Fruit fly (Drosophila melanogaster) whole organism, embryonic: ENCODE results near the gene osp.
A peak's percentile ranks its signal among the peaks of the same experiment; 100 is the strongest.

Experiments used
- Antp ChIP-seq: fragments of 200-800 bp; sonication (Bioruptor generic); optimal IDR thresholded peaks from 3 replicates; lab custom pipeline; 2016; ENCODE audit warnings: missing biosample characterization, missing genetic modification characterization
- B-H1 ChIP-seq: fragments of 200-800 bp; sonication (Bioruptor generic); IDR thresholded peaks from 3 replicates; pipeline ENCODE4 v1.3.6; 2022; ENCODE audit warnings: missing biosample characterization, missing genetic modification characterization
- Bgb ChIP-seq: fragments of 200-800 bp; sonication (Bioruptor generic); IDR thresholded peaks from 2 replicates; pipeline ENCODE4 v1.3.6; 2022; ENCODE audit warnings: missing biosample characterization, missing genetic modification characterization; ENCODE audit not compliant: partially characterized antibody
- CG12236 ChIP-seq: fragments of 200-800 bp; sonication (Bioruptor generic); optimal IDR thresholded peaks from 2 replicates; lab custom pipeline; 2016; ENCODE audit warnings: missing biosample characterization, missing genetic modification characterization
- CG13894 ChIP-seq: fragments of 200-800 bp; sonication (Bioruptor generic); optimal IDR thresholded peaks from 3 replicates; lab custom pipeline; 2018; ENCODE audit warnings: missing biosample characterization, mild to moderate bottlenecking, missing genetic modification characterization, moderate library complexity
- CG14014 ChIP-seq: fragments of 200-800 bp; sonication (Bioruptor generic); IDR thresholded peaks from 2 replicates; pipeline ENCODE4 v1.3.6; 2022; ENCODE audit warnings: missing biosample characterization, missing genetic modification characterization
- CG17361 ChIP-seq: fragments of 200-800 bp; sonication (Bioruptor generic); IDR thresholded peaks from 3 replicates; pipeline ENCODE4 v1.3.6; 2022; ENCODE audit warnings: missing biosample characterization, missing genetic modification characterization
- CG1792 ChIP-seq: fragments of 200-800 bp; sonication (Bioruptor generic); optimal IDR thresholded peaks from 2 replicates; lab custom pipeline; 2016; ENCODE audit warnings: missing biosample characterization, missing genetic modification characterization
- CG2116 ChIP-seq: fragments of 200-800 bp; sonication (Bioruptor generic); optimal IDR thresholded peaks from 3 replicates; lab custom pipeline; 2018; ENCODE audit warnings: missing biosample characterization, mild to moderate bottlenecking, missing genetic modification characterization
- CG2120 ChIP-seq: fragments of 200-800 bp; sonication (Bioruptor generic); optimal IDR thresholded peaks from 3 replicates; lab custom pipeline; 2016; ENCODE audit warnings: missing biosample characterization, missing genetic modification characterization
- CG30403 ChIP-seq: fragments of 200-800 bp; sonication (Bioruptor generic); optimal IDR thresholded peaks from 3 replicates; lab custom pipeline; 2016; ENCODE audit warnings: missing biosample characterization, missing genetic modification characterization
- CG34224 ChIP-seq: fragments of 200-800 bp; sonication (Bioruptor generic); IDR thresholded peaks from 3 replicates; pipeline ENCODE4 v1.3.6; 2022; ENCODE audit warnings: missing biosample characterization, missing genetic modification characterization; ENCODE audit not compliant: partially characterized antibody
- CG42726 ChIP-seq: fragments of 200-800 bp; sonication (Bioruptor generic); IDR thresholded peaks from 2 replicates; pipeline ENCODE4 v1.3.6; 2022; ENCODE audit warnings: missing biosample characterization, missing genetic modification characterization; ENCODE audit not compliant: partially characterized antibody
- CG5180 ChIP-seq: fragments of 200-800 bp; sonication (Bioruptor generic); optimal IDR thresholded peaks from 3 replicates; lab custom pipeline; 2017; ENCODE audit warnings: missing biosample characterization, missing genetic modification characterization, mild to moderate bottlenecking, moderate library complexity, missing genetic modification reagents
- CG5245 ChIP-seq: fragments of 200-800 bp; sonication (Bioruptor generic); optimal IDR thresholded peaks from 3 replicates; lab custom pipeline; 2016; ENCODE audit warnings: missing biosample characterization, missing genetic modification characterization
- CG6689 ChIP-seq: fragments of 200-800 bp; sonication (Bioruptor generic); IDR thresholded peaks from 2 replicates; pipeline ENCODE4 v1.3.6; 2022; ENCODE audit warnings: missing biosample characterization, missing genetic modification characterization
- CG7556 ChIP-seq: fragments of 200-800 bp; sonication (Bioruptor generic); optimal IDR thresholded peaks from 2 replicates; lab custom pipeline; 2017; ENCODE audit warnings: missing biosample characterization, mild to moderate bottlenecking, missing genetic modification characterization
- CG7963 ChIP-seq: fragments of 200-800 bp; sonication (Bioruptor generic); IDR thresholded peaks from 3 replicates; pipeline ENCODE4 v1.3.6; 2022; ENCODE audit warnings: missing biosample characterization, missing genetic modification characterization; ENCODE audit not compliant: partially characterized antibody
- CG8944 ChIP-seq: fragments of 200-800 bp; sonication (Bioruptor generic); optimal IDR thresholded peaks from 3 replicates; lab custom pipeline; 2016; ENCODE audit warnings: missing biosample characterization, missing genetic modification characterization
- Deaf1 ChIP-seq: fragments of 200-800 bp; optimal IDR thresholded peaks from 3 replicates; lab custom pipeline; 2019; ENCODE audit warnings: missing biosample characterization, mild to moderate bottlenecking, missing genetic modification characterization, moderate library complexity
- Drgx ChIP-seq: fragments of 200-800 bp; sonication (Bioruptor generic); IDR thresholded peaks from 2 replicates; pipeline ENCODE4 v1.3.6; 2022; ENCODE audit warnings: missing biosample characterization, missing genetic modification characterization
- E2f2 ChIP-seq: fragments of 200-800 bp; sonication (Bioruptor generic); IDR thresholded peaks from 2 replicates; pipeline ENCODE4 v1.3.6; 2022; ENCODE audit warnings: missing biosample characterization, missing genetic modification characterization
- HHEX ChIP-seq: fragments of 200-800 bp; sonication (Bioruptor generic); optimal IDR thresholded peaks from 3 replicates; lab custom pipeline; 2017; ENCODE audit warnings: missing biosample characterization, mild to moderate bottlenecking, missing genetic modification characterization, missing genetic modification reagents
- Hr3 ChIP-seq: fragments of 200-800 bp; sonication (Bioruptor generic); optimal IDR thresholded peaks from 3 replicates; lab custom pipeline; 2016; ENCODE audit warnings: missing biosample characterization, missing genetic modification characterization
- Med ChIP-seq: fragments of 200-800 bp; sonication (Bioruptor generic); peaks from one replicate; lab custom pipeline; 2016; ENCODE audit warnings: missing biosample characterization, missing genetic modification characterization, mild to moderate bottlenecking, inconsistent platforms, moderate library complexity
- Optix ChIP-seq: fragments of 200-800 bp; sonication (Bioruptor generic); IDR thresholded peaks from 3 replicates; pipeline ENCODE4 v1.3.6; 2022; ENCODE audit warnings: missing biosample characterization, missing genetic modification characterization
- Six4 ChIP-seq: fragments of 200-800 bp; sonication (Bioruptor generic); optimal IDR thresholded peaks from 2 replicates; lab custom pipeline; 2016; ENCODE audit warnings: missing biosample characterization, missing genetic modification characterization
- Xrp1 ChIP-seq: fragments of 200-800 bp; sonication (Bioruptor generic); IDR thresholded peaks from 2 replicates; pipeline ENCODE4 v1.3.6; 2022; ENCODE audit warnings: missing biosample characterization, missing genetic modification characterization
- bbx ChIP-seq: fragments of 200-800 bp; sonication (Bioruptor generic); IDR thresholded peaks from 2 replicates; pipeline ENCODE4 v1.3.6; 2022; ENCODE audit warnings: missing biosample characterization, missing genetic modification characterization; ENCODE audit not compliant: partially characterized antibody
- ci ChIP-seq: fragments of 200-800 bp; sonication (Bioruptor generic); IDR thresholded peaks from 3 replicates; pipeline ENCODE4 v1.3.6; 2022; ENCODE audit warnings: missing biosample characterization, missing genetic modification characterization
- dimm ChIP-seq: fragments of 200-800 bp; sonication (Bioruptor generic); IDR thresholded peaks from 2 replicates; pipeline ENCODE4 v1.3.6; 2022; ENCODE audit warnings: missing biosample characterization, missing genetic modification characterization
- dmrt99B ChIP-seq: fragments of 200-800 bp; sonication (Bioruptor generic); optimal IDR thresholded peaks from 2 replicates; lab custom pipeline; 2018; ENCODE audit warnings: missing biosample characterization, mild to moderate bottlenecking, missing genetic modification characterization, moderate library complexity
- gem ChIP-seq: fragments of 200-800 bp; sonication (Bioruptor generic); optimal IDR thresholded peaks from 2 replicates; lab custom pipeline; 2019; ENCODE audit warnings: missing biosample characterization, mild to moderate bottlenecking, missing genetic modification characterization, moderate library complexity
- inv ChIP-seq: fragments of 200-800 bp; sonication (Bioruptor generic); IDR thresholded peaks from 2 replicates; pipeline ENCODE4 v1.3.6; 2022; ENCODE audit warnings: missing biosample characterization, missing genetic modification characterization; ENCODE audit not compliant: partially characterized antibody
- lab ChIP-seq: fragments of 200-800 bp; sonication (Bioruptor generic); optimal IDR thresholded peaks from 3 replicates; lab custom pipeline; 2017; ENCODE audit warnings: missing biosample characterization, missing genetic modification characterization, mild to moderate bottlenecking, moderate library complexity, missing genetic modification reagents
- nerfin-2 ChIP-seq: fragments of 200-800 bp; sonication (Bioruptor generic); IDR thresholded peaks from 2 replicates; pipeline ENCODE4 v1.3.6; 2022; ENCODE audit warnings: missing biosample characterization, missing genetic modification characterization; ENCODE audit not compliant: partially characterized antibody
- nmo ChIP-seq: fragments of 200-800 bp; sonication (Bioruptor generic); optimal IDR thresholded peaks from 2 replicates; lab custom pipeline; 2018; ENCODE audit warnings: missing biosample characterization, mild to moderate bottlenecking, missing genetic modification characterization, moderate library complexity
- onecut ChIP-seq: fragments of 200-800 bp; sonication (Bioruptor generic); IDR thresholded peaks from 2 replicates; pipeline ENCODE4 v1.3.6; 2022; ENCODE audit warnings: missing biosample characterization, missing genetic modification characterization
- pho ChIP-seq: fragments of 200-800 bp; sonication (Bioruptor generic); optimal IDR thresholded peaks from 2 replicates; lab custom pipeline; 2016; ENCODE audit warnings: missing biosample characterization, missing genetic modification characterization
- phol ChIP-seq: fragments of 200-800 bp; sonication (Bioruptor generic); optimal IDR thresholded peaks from 3 replicates; lab custom pipeline; 2018; ENCODE audit warnings: missing biosample characterization, mild to moderate bottlenecking, missing genetic modification characterization, moderate library complexity
- row ChIP-seq: fragments of 200-800 bp; sonication (Bioruptor generic); IDR thresholded peaks from 3 replicates; pipeline ENCODE4 v1.3.6; 2022; ENCODE audit warnings: missing biosample characterization, missing genetic modification characterization
- schlank ChIP-seq: fragments of 200-800 bp; sonication (Bioruptor generic); optimal IDR thresholded peaks from 2 replicates; lab custom pipeline; 2018; ENCODE audit warnings: missing biosample characterization, mild to moderate bottlenecking, missing genetic modification characterization
- sima ChIP-seq: fragments of 200-800 bp; sonication (Bioruptor generic); optimal IDR thresholded peaks from 2 replicates; lab custom pipeline; 2016; ENCODE audit warnings: missing biosample characterization, missing genetic modification characterization
- sna ChIP-seq: fragments of 200-800 bp; sonication (Bioruptor generic); IDR thresholded peaks from 2 replicates; pipeline ENCODE4 v1.3.6; 2022; ENCODE audit warnings: missing biosample characterization, missing genetic modification characterization; ENCODE audit not compliant: partially characterized antibody
- ssp ChIP-seq: fragments of 200-800 bp; sonication (Bioruptor generic); IDR thresholded peaks from 2 replicates; pipeline ENCODE4 v1.3.6; 2022; ENCODE audit warnings: missing biosample characterization, missing genetic modification characterization
- sug ChIP-seq: fragments of 200-800 bp; optimal IDR thresholded peaks from 2 replicates; lab custom pipeline; 2019; ENCODE audit warnings: missing biosample characterization, mild to moderate bottlenecking, missing genetic modification characterization, moderate library complexity
- unc-4 ChIP-seq: fragments of 200-800 bp; sonication (Bioruptor generic); IDR thresholded peaks from 2 replicates; pipeline ENCODE4 v1.3.6; 2022; ENCODE audit warnings: missing biosample characterization, missing genetic modification characterization; ENCODE audit not compliant: partially characterized antibody
- vnd ChIP-seq: fragments of 200-800 bp; sonication (Bioruptor generic); IDR thresholded peaks from 3 replicates; pipeline ENCODE4 v1.3.6; 2022; ENCODE audit warnings: missing biosample characterization, missing genetic modification characterization; ENCODE audit not compliant: partially characterized antibody
- zfh1 ChIP-seq: fragments of 200-800 bp; sonication (Bioruptor generic); IDR thresholded peaks from 3 replicates; pipeline ENCODE4 v1.3.6; 2022; ENCODE audit warnings: missing biosample characterization, missing genetic modification characterization

Gene osp

DNA sequence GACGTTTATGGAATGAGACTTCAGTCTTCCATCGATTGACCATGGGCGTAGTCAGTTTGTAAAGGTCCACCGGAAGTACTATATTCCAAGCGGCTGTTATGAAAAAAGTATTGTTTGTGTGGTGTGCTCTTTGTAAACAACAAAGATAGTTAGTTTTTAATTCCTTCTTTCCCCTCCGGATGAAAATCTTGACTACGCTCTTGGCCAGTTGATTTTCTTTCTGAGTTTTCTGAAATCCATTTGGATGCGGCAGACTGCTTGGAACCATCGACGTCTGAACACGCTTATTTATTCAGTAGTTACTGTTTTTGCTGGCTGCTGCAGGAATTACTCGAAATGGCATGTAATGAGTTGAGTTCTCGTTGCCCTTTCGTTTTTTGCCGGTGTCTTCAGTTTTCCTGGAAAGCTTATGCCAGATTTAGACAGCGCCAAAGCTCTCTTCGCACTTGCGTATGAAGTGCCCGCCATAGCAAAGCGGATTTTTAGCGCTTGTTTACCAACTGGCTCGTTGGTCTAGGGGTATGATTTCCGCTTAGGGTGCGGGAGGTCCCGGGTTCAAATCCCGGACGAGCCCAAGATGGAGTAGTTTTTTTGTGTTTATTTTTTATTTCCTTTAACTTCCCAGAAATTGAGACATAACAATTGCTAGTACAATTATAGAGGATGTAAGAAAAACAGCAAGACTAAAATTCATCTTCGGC, 90.6 kb downstream of the osp start (continued):
- peak; percentile 63 for TF ChIP-seq nerfin-2
- TF ChIP-seq Hr3 (GFP tag; lab: Kevin White, UChicago): no peak
- TF ChIP-seq gem (tag; lab: Kevin White, UChicago): peak; percentile 35
- TF ChIP-seq CG2116 (GFP tag; lab: Kevin White, UChicago): no peak
- TF ChIP-seq Optix: no peak
- TF ChIP-seq CG6689: no peak
- no peak for TF ChIP-seq sug (tag; lab: Kevin White, UChicago)
- peak; percentile 12; the same call in 1 of the 2 replicates for TF ChIP-seq E2f2 (GFP tag; lab: Robert Waterston, UW)
- TF ChIP-seq CG7963 (GFP tag; lab: Robert Waterston, UW): peak; percentile 79
- peak; percentile 93 for TF ChIP-seq bbx
- TF ChIP-seq CG5180 (GFP tag; lab: Kevin White, UChicago): no peak
- peak; percentile 54 for TF ChIP-seq inv (GFP tag; lab: Robert Waterston, UW)
- TF ChIP-seq row (GFP tag; lab: Robert Waterston, UW): peak; percentile 16; the same call in 1 of the 3 replicates
- TF ChIP-seq Drgx: 0 out of 2 replicates have a peak, but pooled peaks have one; percentile 18
- TF ChIP-seq unc-4: peak; percentile 50
- TF ChIP-seq ci (GFP tag; lab: Robert Waterston, UW): peak; percentile 15
- TF ChIP-seq CG14014 (GFP tag; lab: Robert Waterston, UW): peak; percentile 9; the same call in 1 of the 2 replicates
- no peak for TF ChIP-seq CG30403
- TF ChIP-seq Med: peak; percentile 82
- no peak for TF ChIP-seq CG7556 (GFP tag; lab: Kevin White, UChicago)
- no peak for TF ChIP-seq ssp (GFP tag; lab: Robert Waterston, UW)
- no peak for TF ChIP-seq CG5245 (GFP tag; lab: Kevin White, UChicago)
- no peak for TF ChIP-seq onecut (GFP tag; lab: Robert Waterston, UW)
- no peak for TF ChIP-seq Antp (GFP tag; lab: Kevin White, UChicago)
- TF ChIP-seq CG2120 (GFP tag; lab: Kevin White, UChicago): peak; percentile 12
- peak; percentile 53; the same call in 2 of the 3 replicates for TF ChIP-seq vnd (GFP tag; lab: Robert Waterston, UW)
- TF ChIP-seq CG17361 (GFP tag; lab: Robert Waterston, UW): 0 out of 3 replicates have a peak, but pooled peaks have one; percentile 19
- TF ChIP-seq CG34224: peak; percentile 40; the same call in 1 of the 3 replicates
- TF ChIP-seq phol (tag; lab: Kevin White, UChicago): no peak
- no peak for TF ChIP-seq HHEX (GFP tag; lab: Kevin White, UChicago)
- TF ChIP-seq sna: peak; percentile 49
- peak; percentile 21 for TF ChIP-seq nmo (GFP tag; lab: Kevin White, UChicago)
- peak; percentile 58 for TF ChIP-seq Xrp1 (GFP tag; lab: Robert Waterston, UW)
- 0 out of 3 replicates have a peak, but pooled peaks have one; percentile 10 for TF ChIP-seq zfh1
- peak; percentile 9 for TF ChIP-seq CG13894 (tag; lab: Kevin White, UChicago)
- peak; percentile 83 for TF ChIP-seq Bgb (GFP tag; lab: Robert Waterston, UW)
- no peak for TF ChIP-seq sima (GFP tag; lab: Kevin White, UChicago)
- no peak for TF ChIP-seq schlank (tag; lab: Kevin White, UChicago)
- TF ChIP-seq Deaf1 (tag; lab: Kevin White, UChicago): peak; percentile 5
- TF ChIP-seq CG8944: no peak
- peak; percentile 6 for TF ChIP-seq lab
- TF ChIP-seq CG42726 (GFP tag; lab: Robert Waterston, UW): peak; percentile 88
- no peak for TF ChIP-seq CG12236 (GFP tag; lab: Kevin White, UChicago)
- peak; percentile 17 for TF ChIP-seq dmrt99B (tag; lab: Kevin White, UChicago)
- no peak for TF ChIP-seq dimm (GFP tag; lab: Robert Waterston, UW)
- TF ChIP-seq pho: no peak
- TF ChIP-seq CG1792 (GFP tag; lab: Kevin White, UChicago): no peak
- no peak for TF ChIP-seq Six4
- TF ChIP-seq B-H1: no peak
